Worm (Caenorhabditis elegans) whole organism, young adult: ENCODE measurements around the gene F11A10.6.
A peak's percentile ranks its signal among the peaks of the same experiment; 100 is the strongest.

ENCODE experiments used
- D2030.7 ChIP-seq: fragments of 200-800 bp; sonication (Bioruptor generic); IDR thresholded peaks from 2 replicates; pipeline ENCODE4 v1.3.6; 2022; ENCODE audit warnings: missing genetic modification reagents, missing genetic modification characterization, missing compliant biosample characterization
- F33H1.4 ChIP-seq: fragments of 200-800 bp; sonication (Bioruptor generic); IDR thresholded peaks from 2 replicates; pipeline ENCODE4 v1.3.6; 2022; ENCODE audit warnings: missing genetic modification reagents, missing genetic modification characterization, missing compliant biosample characterization
- F49E8.2 ChIP-seq: sonication (generic microtip); optimal IDR thresholded peaks from 3 replicates; lab custom pipeline; 2017; ENCODE audit warnings: missing genetic modification characterization, mild to moderate bottlenecking, missing compliant biosample characterization, antibody characterized with exemption, moderate library complexity; ENCODE audit not compliant: insufficient read depth
- F52B5.7 ChIP-seq: sonication (generic microtip); optimal IDR thresholded peaks from 2 replicates; lab custom pipeline; 2016; ENCODE audit warnings: mild to moderate bottlenecking, missing genetic modification characterization, missing compliant biosample characterization
- F57A8.1 ChIP-seq: fragments of 200-800 bp; sonication (Bioruptor generic); optimal IDR thresholded peaks from 2 replicates; lab custom pipeline; 2018; ENCODE audit warnings: mild to moderate bottlenecking, missing genetic modification characterization, moderate library complexity, missing compliant biosample characterization
- F57C9.4 ChIP-seq: sonication (generic microtip); optimal IDR thresholded peaks from 2 replicates; lab custom pipeline; 2017; ENCODE audit warnings: mild to moderate bottlenecking, missing genetic modification characterization, missing compliant biosample characterization
- Y56A3A.18 ChIP-seq: fragments of 200-800 bp; sonication (Bioruptor generic); IDR thresholded peaks from 2 replicates; pipeline ENCODE4 v1.3.6; 2022; ENCODE audit warnings: missing genetic modification reagents, missing genetic modification characterization, missing compliant biosample characterization
- ZK185.1 ChIP-seq: sonication (generic microtip); optimal IDR thresholded peaks from 2 replicates; lab custom pipeline; 2016; ENCODE audit warnings: mild to moderate bottlenecking, missing genetic modification characterization, missing compliant biosample characterization; ENCODE audit not compliant: poor library complexity, severe bottlenecking
- attf-5 ChIP-seq: fragments of 200-800 bp; sonication (Bioruptor generic); optimal IDR thresholded peaks from 2 replicates; lab custom pipeline; 2018; ENCODE audit warnings: mild to moderate bottlenecking, missing genetic modification characterization, missing compliant biosample characterization
- attf-6 ChIP-seq: fragments of 200-800 bp; sonication (Bioruptor generic); IDR thresholded peaks from 2 replicates; pipeline ENCODE4 v1.3.6; 2022; ENCODE audit warnings: missing genetic modification reagents, missing genetic modification characterization, missing compliant biosample characterization
- ccch-3 ChIP-seq: fragments of 200-800 bp; sonication (Bioruptor generic); optimal IDR thresholded peaks from 2 replicates; lab custom pipeline; 2018; ENCODE audit warnings: mild to moderate bottlenecking, missing genetic modification characterization, missing compliant biosample characterization
- ceh-27 ChIP-seq: fragments of 200-800 bp; sonication (Bioruptor generic); optimal IDR thresholded peaks from 2 replicates; lab custom pipeline; 2018; ENCODE audit warnings: mild to moderate bottlenecking, missing genetic modification characterization, moderate library complexity, missing compliant biosample characterization
- ceh-58 ChIP-seq: fragments of 200-800 bp; sonication (Bioruptor generic); IDR thresholded peaks from 2 replicates; pipeline ENCODE4 v1.3.6; 2022; ENCODE audit warnings: missing genetic modification characterization, missing compliant biosample characterization
- ceh-91 ChIP-seq: fragments of 200-800 bp; sonication (Bioruptor generic); IDR thresholded peaks from 2 replicates; pipeline ENCODE4 v1.3.6; 2022; ENCODE audit warnings: missing genetic modification reagents, missing genetic modification characterization, missing compliant biosample characterization
- die-1 ChIP-seq: sonication (generic microtip); optimal IDR thresholded peaks from 2 replicates; lab custom pipeline; 2016; ENCODE audit warnings: missing genotype, mild to moderate bottlenecking, missing genetic modification characterization, missing compliant biosample characterization
- dox-1 ChIP-seq: fragments of 200-800 bp; sonication (Bioruptor generic); IDR thresholded peaks from 2 replicates; pipeline ENCODE4 v1.3.6; 2022; ENCODE audit warnings: missing genetic modification reagents, missing genetic modification characterization, missing compliant biosample characterization
- dpl-1 ChIP-seq: fragments of 150-350 bp; optimal IDR thresholded peaks from 2 replicates; lab custom pipeline; 2014; ENCODE audit warnings: missing biosample characterization, missing genetic modification reagents, missing genetic modification characterization
- efl-1 ChIP-seq: fragments of 150-350 bp; optimal IDR thresholded peaks from 2 replicates; lab custom pipeline; 2014; ENCODE audit warnings: missing biosample characterization, missing genetic modification reagents, missing genetic modification characterization
- egl-44 ChIP-seq: fragments of 200-800 bp; sonication (Bioruptor generic); IDR thresholded peaks from 2 replicates; pipeline ENCODE4 v1.3.6; 2022; ENCODE audit warnings: missing genetic modification reagents, missing genetic modification characterization, missing compliant biosample characterization
- him-1 ChIP-seq: sonication (generic microtip); optimal IDR thresholded peaks from 2 replicates; lab custom pipeline; 2016; ENCODE audit warnings: missing genotype, missing genetic modification reagents, missing genetic modification characterization, missing compliant biosample characterization
- hlh-26 ChIP-seq: fragments of 200-800 bp; sonication (Bioruptor generic); conservative IDR thresholded peaks from 2 replicates; pipeline ENCODE4 v1.3.6; 2022; ENCODE audit warnings: missing genetic modification reagents, missing genetic modification characterization, missing compliant biosample characterization
- hmg-20 ChIP-seq: fragments of 200-800 bp; sonication (Bioruptor generic); IDR thresholded peaks from 2 replicates; pipeline ENCODE4 v1.3.6; 2022; ENCODE audit warnings: missing genetic modification reagents, missing genetic modification characterization, missing compliant biosample characterization
- hsf-1 ChIP-seq: fragments of 200-800 bp; sonication (Bioruptor generic); IDR thresholded peaks from 2 replicates; pipeline ENCODE4 v1.3.6; 2022; ENCODE audit warnings: missing genetic modification reagents, missing genetic modification characterization, missing compliant biosample characterization
- let-526 ChIP-seq: fragments of 200-800 bp; sonication (Bioruptor generic); IDR thresholded peaks from 2 replicates; pipeline ENCODE4 v1.3.6; 2022; ENCODE audit warnings: missing genetic modification reagents, missing genetic modification characterization, missing compliant biosample characterization
- let-607 ChIP-seq, 2 experiments: fragments of 200-800 bp in 1 of 2; sonication (Bioruptor generic) in 1 of 2; sonication (generic microtip) in 1 of 2; optimal IDR thresholded peaks; 2 replicates each; lab custom pipeline; 2016 to 2018; ENCODE audit warnings: mild to moderate bottlenecking in 2 of 2, missing compliant biosample characterization in 2 of 2, missing genetic modification characterization in 2 of 2, moderate library complexity in 2 of 2, missing genotype in 1 of 2
- lin-35 ChIP-seq, 3 experiments: fragments of 150-350 bp in 2 of 3; sonication (generic microtip) in 1 of 3; optimal IDR thresholded peaks; 2 replicates each; lab custom pipeline; 2014 to 2018; ENCODE audit warnings: missing biosample characterization in 3 of 3, missing genetic modification characterization in 3 of 3, missing genetic modification reagents in 3 of 3
- lsl-1 ChIP-seq: fragments of 200-800 bp; sonication (Bioruptor generic); optimal IDR thresholded peaks from 2 replicates; lab custom pipeline; 2018; ENCODE audit warnings: mild to moderate bottlenecking, missing genetic modification characterization, moderate library complexity, missing compliant biosample characterization
- madf-10 ChIP-seq: sonication (generic microtip); optimal IDR thresholded peaks from 2 replicates; lab custom pipeline; 2016; ENCODE audit warnings: mild to moderate bottlenecking, missing genetic modification characterization, missing compliant biosample characterization
- madf-6 ChIP-seq: fragments of 200-800 bp; sonication (Bioruptor generic); IDR thresholded peaks from 2 replicates; pipeline ENCODE4 v1.3.6; 2022; ENCODE audit warnings: missing genetic modification reagents, missing genetic modification characterization, missing compliant biosample characterization
- madf-8 ChIP-seq: fragments of 200-800 bp; sonication (Bioruptor generic); conservative IDR thresholded peaks from 2 replicates; pipeline ENCODE4 v1.3.6; 2022; ENCODE audit warnings: missing genetic modification reagents, missing genetic modification characterization, missing compliant biosample characterization
- nfyb-1 ChIP-seq: fragments of 200-800 bp; sonication (Bioruptor generic); IDR thresholded peaks from 2 replicates; pipeline ENCODE4 v1.3.6; 2022; ENCODE audit warnings: missing genetic modification reagents, missing genetic modification characterization, missing compliant biosample characterization
- nhr-179 ChIP-seq: sonication (generic microtip); optimal IDR thresholded peaks from 2 replicates; lab custom pipeline; 2016; ENCODE audit warnings: mild to moderate bottlenecking, missing genetic modification characterization, missing compliant biosample characterization
- pbrm-1 ChIP-seq: fragments of 200-800 bp; sonication (Bioruptor generic); IDR thresholded peaks from 2 replicates; pipeline ENCODE4 v1.3.6; 2022; ENCODE audit warnings: missing genetic modification reagents, missing genetic modification characterization, missing compliant biosample characterization
- sdz-38 ChIP-seq: sonication (generic microtip); optimal IDR thresholded peaks from 2 replicates; lab custom pipeline; 2016; ENCODE audit warnings: missing genotype, missing genetic modification characterization, missing compliant biosample characterization
- snpc-1.1 ChIP-seq: sonication (generic microtip); optimal IDR thresholded peaks from 2 replicates; lab custom pipeline; 2017; ENCODE audit warnings: missing genetic modification characterization, mild to moderate bottlenecking, missing compliant biosample characterization, antibody characterized with exemption, moderate library complexity, missing genotype, missing genetic modification reagents; ENCODE audit not compliant: insufficient read depth
- snpc-3.4 ChIP-seq: sonication (generic microtip); optimal IDR thresholded peaks from 2 replicates; lab custom pipeline; 2017; ENCODE audit warnings: missing genetic modification characterization, mild to moderate bottlenecking, missing compliant biosample characterization, antibody characterized with exemption, moderate library complexity, missing genotype, missing genetic modification reagents
- somi-1 ChIP-seq: fragments of 200-800 bp; sonication (Bioruptor generic); optimal IDR thresholded peaks from 2 replicates; lab custom pipeline; 2018; ENCODE audit warnings: mild to moderate bottlenecking, missing genetic modification characterization, missing compliant biosample characterization
- sptf-2 ChIP-seq: fragments of 200-800 bp; sonication (Bioruptor generic); optimal IDR thresholded peaks from 2 replicates; lab custom pipeline; 2018; ENCODE audit warnings: mild to moderate bottlenecking, missing genetic modification characterization, missing compliant biosample characterization
- xnd-1 ChIP-seq: sonication (generic microtip); optimal IDR thresholded peaks from 2 replicates; lab custom pipeline; 2016; ENCODE audit warnings: missing genotype, missing genetic modification reagents, missing genetic modification characterization, missing compliant biosample characterization
- zfh-2 ChIP-seq: fragments of 200-800 bp; sonication (Bioruptor generic); conservative IDR thresholded peaks from 2 replicates; pipeline ENCODE4 v1.3.6; 2022; ENCODE audit warnings: missing genetic modification reagents, missing genetic modification characterization, missing compliant biosample characterization
- zim-3 ChIP-seq: sonication (generic microtip); optimal IDR thresholded peaks from 2 replicates; lab custom pipeline; 2017; ENCODE audit warnings: mild to moderate bottlenecking, missing genetic modification characterization, moderate library complexity, missing compliant biosample characterization
- ztf-22 ChIP-seq: fragments of 200-800 bp; sonication (Bioruptor generic); optimal IDR thresholded peaks from 2 replicates; lab custom pipeline; 2018; ENCODE audit warnings: mild to moderate bottlenecking, missing genetic modification characterization, moderate library complexity, missing compliant biosample characterization
- ztf-26 ChIP-seq: sonication (generic microtip); optimal IDR thresholded peaks from 2 replicates; lab custom pipeline; 2017; ENCODE audit warnings: missing genetic modification characterization, missing compliant biosample characterization

F11A10.6 gene

ce11 chrIV:12052461-12052860, 37.0 kb downstream of the F11A10.6 start:
- TF ChIP-seq hlh-26 (GFP tag; lab: Robert Waterston, UW) (no peak), nhr-179 (tag; lab: Kevin White, UChicago) (no peak), zfh-2 (GFP tag; lab: Robert Waterston, UW) (no peak), Y56A3A.18 (GFP tag; lab: Robert Waterston, UW) (no peak), pbrm-1 (GFP tag; lab: Robert Waterston, UW) (no peak), F57C9.4 (tag; lab: Kevin White, UChicago) (no peak), dox-1 (GFP tag; lab: Robert Waterston, UW) (no peak), ccch-3 (no peak), lin-35 (GFP tag; optimal IDR thresholded peaks at IDR 0.05; lab: Kevin White, UChicago) (no peak), snpc-1.1 (tag; lab: Kevin White, UChicago) (no peak), F49E8.2 (tag; lab: Kevin White, UChicago) (no peak), efl-1 (GFP tag; lab: Kevin White, UChicago) (no peak), hmg-20 (GFP tag; lab: Robert Waterston, UW) (no peak), ztf-22 (GFP tag; lab: Kevin White, UChicago) (no peak), F57A8.1 (GFP tag; lab: Kevin White, UChicago) (no peak)

ce11 chrIV:12051049-12051792, 38.2 kb downstream of the F11A10.6 start, which contains the start of the genes bre-5 and spt-5:
Gene bre-5, minus strand, starts transcription at chrIV:12051215.
Gene spt-5, plus strand, starts transcription at chrIV:12051491.
- peak; percentile 10 for TF ChIP-seq dpl-1 (GFP tag; lab: Kevin White, UChicago)
- no peak for TF ChIP-seq let-607 (tag; optimal IDR thresholded peaks at IDR 0.05; lab: Kevin White, UChicago)
- TF ChIP-seq D2030.7 (GFP tag; lab: Robert Waterston, UW): no peak
- no peak for TF ChIP-seq egl-44
- TF ChIP-seq attf-5 (GFP tag; lab: Kevin White, UChicago): no peak
- no peak for TF ChIP-seq him-1 (tag; lab: Kevin White, UChicago)
- TF ChIP-seq ceh-58 (GFP tag; lab: Robert Waterston, UW): no peak
- peak; percentile 37; the same call in 1 of the 2 replicates for TF ChIP-seq madf-6 (GFP tag; lab: Robert Waterston, UW)
- TF ChIP-seq F57A8.1 (GFP tag; lab: Kevin White, UChicago): no peak
- no peak for TF ChIP-seq ceh-91 (GFP tag; lab: Robert Waterston, UW)
- no peak for TF ChIP-seq die-1 (tag; lab: Kevin White, UChicago)
- TF ChIP-seq sptf-2: no peak
- TF ChIP-seq zim-3: no peak
- TF ChIP-seq hsf-1 (GFP tag; lab: Robert Waterston, UW): no peak
- TF ChIP-seq ztf-26 (tag; lab: Kevin White, UChicago): no peak
- no peak for TF ChIP-seq ceh-27
- TF ChIP-seq nfyb-1: no peak

- TF ChIP-seq let-526 (GFP tag; lab: Robert Waterston, UW) (no peak), sdz-38 (tag; lab: Kevin White, UChicago) (no peak), attf-6 (GFP tag; lab: Robert Waterston, UW) (no peak), madf-10 (tag; lab: Kevin White, UChicago) (no peak), ceh-91 (GFP tag; lab: Robert Waterston, UW) (peak; percentile 64; the same call in 1 of the 2 replicates), xnd-1 (tag; lab: Kevin White, UChicago) (peak; percentile 57), F52B5.7 (tag; lab: Kevin White, UChicago) (no peak), snpc-3.4 (tag; lab: Kevin White, UChicago) (no peak), lsl-1 (GFP tag; lab: Kevin White, UChicago) (peak; percentile 58), ZK185.1 (tag; lab: Kevin White, UChicago) (no peak), somi-1 (GFP tag; lab: Kevin White, UChicago) (no peak), madf-8 (GFP tag; lab: Robert Waterston, UW) (peak; percentile 86), F33H1.4 (GFP tag; lab: Robert Waterston, UW) (peak; percentile 72), madf-6 (GFP tag; lab: Robert Waterston, UW) (peak; percentile 88)
Observed at ce11 chrIV:12047552-12048347, 41.7 kb downstream of the F11A10.6 start, which contains the start of gene T12G3.4. Gene T12G3.4, plus strand, starts transcription at chrIV:12048256.
